Worm (Caenorhabditis elegans): ENCODE data around the gene Y39A1A.24.

Gene Y39A1A.24

DNA sequence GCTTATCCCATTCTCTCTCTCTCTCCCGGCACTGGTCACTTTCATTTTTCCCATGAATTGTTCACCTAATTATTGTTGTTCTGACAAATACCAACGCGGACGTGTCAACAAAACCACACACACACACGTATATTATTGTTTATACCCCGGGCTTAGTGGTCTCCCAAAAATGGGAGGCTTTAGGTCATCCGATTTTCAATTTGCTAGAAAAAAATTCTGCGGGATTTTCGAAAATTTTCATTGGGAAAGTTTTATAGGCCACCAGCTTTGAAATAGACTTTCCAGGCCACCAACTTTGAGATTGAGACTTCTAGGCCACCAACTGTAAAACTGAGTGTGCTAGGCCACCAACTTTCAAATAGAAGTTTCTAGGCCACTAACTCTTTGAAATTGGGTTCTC, 25.5 kb downstream of the Y39A1A.24 start:
- TF ChIP-seq ref-2 (tag; optimal IDR thresholded peaks at IDR 0.05): no peak
- no peak for TF ChIP-seq elt-4 (tag; optimal IDR thresholded peaks at IDR 0.05)

DNA sequence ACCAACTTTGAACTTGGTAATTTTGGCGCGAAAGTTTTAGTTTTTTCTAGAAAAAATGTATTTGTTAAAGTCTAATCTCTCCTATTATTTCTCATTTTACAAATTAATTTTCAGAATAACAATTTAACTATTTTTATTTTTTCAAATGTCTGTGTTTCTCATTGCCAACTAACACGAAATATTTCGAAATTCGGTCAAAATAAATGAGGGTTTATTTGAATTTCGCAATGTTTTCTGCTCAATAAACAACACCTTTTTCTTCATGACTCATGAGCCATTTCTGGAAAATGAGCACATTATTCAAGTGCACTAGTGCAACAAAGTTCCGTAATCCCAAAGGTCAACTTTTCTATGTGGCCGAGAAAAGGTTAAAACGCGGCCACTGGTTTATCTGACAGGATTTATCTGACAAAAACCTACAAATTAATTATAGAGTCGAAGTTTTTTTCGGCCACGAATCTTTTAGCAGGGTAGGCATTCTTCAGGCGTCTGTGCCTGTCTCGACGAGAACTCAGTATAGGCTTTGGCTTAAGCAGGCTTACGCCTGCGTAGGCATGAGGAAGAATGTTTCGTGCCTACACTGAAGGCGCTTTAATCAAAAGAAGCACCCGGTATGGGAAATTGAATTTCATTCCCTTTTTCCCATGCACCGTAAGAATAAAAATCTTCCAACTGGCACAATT, 26.0 kb downstream of the Y39A1A.24 start, which contains the start of gene Y39A1A.27:
Gene Y39A1A.27, plus strand, starts transcription at position 633 of the 683 bp plus-strand sequence.
- TF ChIP-seq K09A11.1 (tag; optimal IDR thresholded peaks at IDR 0.05; ENCODE audit: insufficient read depth) (no peak), ceh-31 (tag; optimal IDR thresholded peaks at IDR 0.05) (no peak), nfya-1 (tag; optimal IDR thresholded peaks at IDR 0.05) (no peak), ref-2 (tag; optimal IDR thresholded peaks at IDR 0.05) (no peak), pax-1 (tag; optimal IDR thresholded peaks at IDR 0.05) (no peak), ahr-1 (tag; optimal IDR thresholded peaks at IDR 0.05) (no peak), hlh-8 (tag; optimal IDR thresholded peaks at IDR 0.05) (no peak), ceh-19 (GFP tag; optimal IDR thresholded peaks at IDR 0.05) (no peak), hlh-6 (tag; optimal IDR thresholded peaks at IDR 0.05) (no peak), F13H6.1 (tag; optimal IDR thresholded peaks at IDR 0.05) (no peak), ztf-16 (tag; optimal IDR thresholded peaks at IDR 0.05) (no peak), dve-1 (tag; optimal IDR thresholded peaks at IDR 0.05) (no peak), zip-5 (tag; optimal IDR thresholded peaks at IDR 0.05) (no peak), ceh-34 (tag; optimal IDR thresholded peaks at IDR 0.05) (no peak), syd-9 (tag; optimal IDR thresholded peaks at IDR 0.05) (no peak), rnt-1 (tag; optimal IDR thresholded peaks at IDR 0.05) (no peak)

DNA sequence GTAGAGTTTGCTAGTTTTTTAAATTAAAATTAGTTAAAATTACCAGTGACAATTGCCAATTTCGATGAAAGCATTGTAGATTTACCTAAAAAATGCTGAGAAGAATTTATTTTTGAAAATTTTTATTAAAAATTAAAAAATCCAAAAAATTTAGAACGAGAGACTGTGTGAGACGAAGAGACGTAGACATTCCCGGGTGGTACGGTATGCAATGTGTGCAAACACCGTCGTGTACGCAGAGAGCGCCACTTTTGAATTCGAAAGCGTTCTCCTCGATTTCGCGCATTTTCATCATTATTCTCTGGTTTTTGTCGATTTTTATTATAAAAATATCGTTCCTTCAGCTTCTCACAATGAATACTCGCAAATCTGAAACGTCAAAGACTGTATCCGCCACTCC, 30.3 kb downstream of the Y39A1A.24 start, which contains the start of the genes dhs-11 and orc-1:
Gene dhs-11, minus strand, starts transcription at position 85 of the 400 bp plus-strand sequence.
Gene orc-1, plus strand, starts transcription at position 349 of the 400 bp plus-strand sequence.
- no peak for TF ChIP-seq ceh-2 (tag; optimal IDR thresholded peaks at IDR 0.05)
- TF ChIP-seq nfya-1 (tag; optimal IDR thresholded peaks at IDR 0.05): peak; percentile 22

DNA sequence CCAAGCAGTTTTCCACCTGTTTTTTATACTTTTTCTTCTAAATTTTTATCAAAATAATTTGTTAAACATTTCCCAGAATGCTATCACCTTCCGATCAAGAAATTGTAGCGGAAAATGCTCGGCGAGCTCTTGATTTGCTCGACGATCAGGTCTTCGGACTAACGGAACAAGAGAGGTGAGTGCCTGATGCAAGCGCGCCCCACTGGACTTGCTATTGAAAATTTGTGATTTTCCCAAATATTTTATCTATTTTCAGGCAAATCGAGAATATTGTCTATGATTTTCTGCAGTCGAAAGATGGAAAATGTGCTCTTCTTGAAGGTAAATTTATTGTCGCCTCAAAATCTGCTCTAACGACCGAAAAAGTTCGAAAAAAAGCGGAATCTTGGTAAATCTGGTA, 33.7 kb downstream of the Y39A1A.24 start, which contains the start of gene orc-4:
Gene orc-4, plus strand, starts transcription at position 77 of the 400 bp plus-strand sequence.
- TF ChIP-seq syd-9 (tag; optimal IDR thresholded peaks at IDR 0.05) (no peak), hlh-8 (tag; optimal IDR thresholded peaks at IDR 0.05) (no peak), zip-5 (tag; optimal IDR thresholded peaks at IDR 0.05) (no peak), pat-9 (tag; optimal IDR thresholded peaks at IDR 0.05) (no peak), ceh-30 (tag; optimal IDR thresholded peaks at IDR 0.05) (no peak), pros-1 (tag; optimal IDR thresholded peaks at IDR 0.05) (no peak), dve-1 (tag; optimal IDR thresholded peaks at IDR 0.05) (no peak), pqm-1 (tag; optimal IDR thresholded peaks at IDR 0.05) (no peak), unc-86 (tag; optimal IDR thresholded peaks at IDR 0.05) (no peak), ahr-1 (tag; optimal IDR thresholded peaks at IDR 0.05) (no peak), ets-4 (tag; optimal IDR thresholded peaks at IDR 0.05) (no peak), fax-1 (tag; optimal IDR thresholded peaks at IDR 0.05) (no peak), hlh-13 (GFP tag; optimal IDR thresholded peaks at IDR 0.05) (no peak), nhr-232 (tag; optimal IDR thresholded peaks at IDR 0.05) (no peak), hlh-30 (tag; optimal IDR thresholded peaks at IDR 0.05; ENCODE audit: insufficient read depth) (no peak), ceh-6 (GFP tag; optimal IDR thresholded peaks at IDR 0.05) (no peak)

DNA sequence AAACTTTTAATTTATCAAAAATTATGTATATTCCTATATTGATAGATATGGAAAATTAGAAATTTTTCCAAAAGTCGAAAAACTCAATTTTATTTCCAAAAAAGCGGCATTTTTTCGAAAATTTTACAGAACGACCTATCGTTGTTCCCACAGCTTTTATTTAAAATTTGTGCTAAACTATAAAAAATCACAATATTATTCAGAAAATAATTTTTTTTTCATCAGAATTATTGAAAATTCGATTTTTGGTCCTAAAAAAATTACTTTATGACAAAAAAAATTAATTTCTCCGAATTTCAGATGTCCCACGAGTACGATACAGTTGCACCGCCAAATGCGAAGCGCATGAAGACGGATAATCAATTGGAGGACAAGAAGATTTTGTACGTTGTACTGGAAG, 36.8 kb downstream of the Y39A1A.24 start, which contains the start of gene emg-1:
Gene emg-1, plus strand, starts transcription at position 301 of the 400 bp plus-strand sequence.
- no peak for TF ChIP-seq dve-1 (tag; optimal IDR thresholded peaks at IDR 0.05)
- no peak for TF ChIP-seq pros-1 (tag; optimal IDR thresholded peaks at IDR 0.05)
- TF ChIP-seq F13H6.1 (tag; optimal IDR thresholded peaks at IDR 0.05): no peak
- no peak for TF ChIP-seq ama-1 (optimal IDR thresholded peaks at IDR 0.05)
- TF ChIP-seq pha-4 (tag; optimal IDR thresholded peaks at IDR 0.05): no peak
- no peak for TF ChIP-seq lin-11 (tag; optimal IDR thresholded peaks at IDR 0.05)
- TF ChIP-seq madf-2 (tag; optimal IDR thresholded peaks at IDR 0.05): no peak
- no peak for TF ChIP-seq K02D7.2 (tag; optimal IDR thresholded peaks at IDR 0.05)
- TF ChIP-seq pha-2 (tag; optimal IDR thresholded peaks at IDR 0.05): no peak
- TF ChIP-seq nhr-232 (tag; optimal IDR thresholded peaks at IDR 0.05): no peak
- no peak for TF ChIP-seq fkh-10 (GFP tag; optimal IDR thresholded peaks at IDR 0.05)
- no peak for TF ChIP-seq odd-2 (tag; optimal IDR thresholded peaks at IDR 0.05)
- no peak for TF ChIP-seq unc-55 (GFP tag; optimal IDR thresholded peaks at IDR 0.05)
- TF ChIP-seq ceh-30 (tag; optimal IDR thresholded peaks at IDR 0.05): no peak
- TF ChIP-seq hlh-30 (tag; optimal IDR thresholded peaks at IDR 0.05; ENCODE audit: insufficient read depth): no peak
- TF ChIP-seq ceh-19 (GFP tag; optimal IDR thresholded peaks at IDR 0.05): no peak
- TF ChIP-seq ets-4 (tag; optimal IDR thresholded peaks at IDR 0.05): no peak

Measured in whole organism, late embryonic.